Worm (Caenorhabditis elegans) whole organism, late embryonic: ENCODE results near the gene srx-119.

Experiments
- ceh-22 ChIP-seq: sonication (generic microtip); optimal IDR thresholded peaks from 2 replicates; lab custom pipeline; 2017; ENCODE audit warnings: missing biosample characterization, missing genetic modification characterization
- ceh-24 ChIP-seq: sonication (generic microtip); optimal IDR thresholded peaks from 2 replicates; lab custom pipeline; 2016; ENCODE audit warnings: mild to moderate bottlenecking, missing genetic modification characterization, missing compliant biosample characterization
- elt-2 ChIP-seq: sonication (generic microtip); optimal IDR thresholded peaks from 2 replicates; lab custom pipeline; 2016; ENCODE audit warnings: missing genetic modification reagents, missing genetic modification characterization, missing compliant biosample characterization
- pag-3 ChIP-seq: sonication (generic microtip); optimal IDR thresholded peaks from 2 replicates; lab custom pipeline; 2016; ENCODE audit warnings: missing compliant biosample characterization, missing genetic modification characterization, borderline replicate concordance
- pax-1 ChIP-seq: fragments of 150-350 bp; optimal IDR thresholded peaks from 2 replicates; lab custom pipeline; 2014; ENCODE audit warnings: missing biosample characterization, missing genetic modification characterization

- peak; percentile 89 for TF ChIP-seq elt-2 (tag; lab: Kevin White, UChicago)
- no peak for TF ChIP-seq ceh-22
- TF ChIP-seq pax-1 (tag; lab: Kevin White, UChicago) = no peak
- TF ChIP-seq ceh-24 = no peak
- no peak for TF ChIP-seq pag-3 (tag; lab: Kevin White, UChicago)
These were observed 14.5 kb downstream of the srx-119 start for ce11 chrII:12542594-12542997.
